Worm (Caenorhabditis elegans) whole organism, late embryonic: Measurements from ENCODE around the gene spin-3.

Experiments used
- C08G9.2 ChIP-seq: sonication (generic microtip); optimal IDR thresholded peaks from 2 replicates; lab custom pipeline; 2016; ENCODE audit warnings: mild to moderate bottlenecking, missing genetic modification characterization, moderate library complexity, missing compliant biosample characterization
- C38D4.7 ChIP-seq: fragments of 200-800 bp; sonication (Bioruptor generic); optimal IDR thresholded peaks from 2 replicates; lab custom pipeline; 2018; ENCODE audit warnings: mild to moderate bottlenecking, missing genetic modification characterization, moderate library complexity, missing compliant biosample characterization
- F13H6.1 ChIP-seq: sonication (generic microtip); optimal IDR thresholded peaks from 2 replicates; lab custom pipeline; 2016; ENCODE audit warnings: missing genetic modification characterization, missing compliant biosample characterization
- K02D7.2 ChIP-seq: sonication (generic microtip); optimal IDR thresholded peaks from 2 replicates; lab custom pipeline; 2017; ENCODE audit warnings: mild to moderate bottlenecking, missing genetic modification characterization, missing compliant biosample characterization
- K09A11.1 ChIP-seq: sonication (generic microtip); optimal IDR thresholded peaks from 2 replicates; lab custom pipeline; 2017; ENCODE audit warnings: antibody characterized with exemption, mild to moderate bottlenecking, missing genetic modification characterization, missing compliant biosample characterization; ENCODE audit not compliant: insufficient read depth
- T23F11.4 ChIP-seq: fragments of 200-800 bp; sonication (Bioruptor generic); optimal IDR thresholded peaks from 2 replicates; lab custom pipeline; 2018; ENCODE audit warnings: mild to moderate bottlenecking, missing genetic modification characterization, missing compliant biosample characterization
- Y22D7AL.16 ChIP-seq: sonication (generic microtip); optimal IDR thresholded peaks from 2 replicates; lab custom pipeline; 2016; ENCODE audit warnings: missing genetic modification characterization, missing compliant biosample characterization
- ahr-1 ChIP-seq: sonication (generic microtip); optimal IDR thresholded peaks from 2 replicates; lab custom pipeline; 2016; ENCODE audit warnings: missing genetic modification characterization, missing compliant biosample characterization
- ama-1 ChIP-seq: fragments of 150-350 bp; optimal IDR thresholded peaks from 2 replicates; lab custom pipeline; 2014
- ceh-14 ChIP-seq: sonication (generic microtip); optimal IDR thresholded peaks from 2 replicates; lab custom pipeline; 2016; ENCODE audit warnings: missing genotype, missing genetic modification characterization, missing compliant biosample characterization
- ceh-18 ChIP-seq: sonication (generic microtip); optimal IDR thresholded peaks from 2 replicates; lab custom pipeline; 2016; ENCODE audit warnings: missing genetic modification characterization, missing compliant biosample characterization
- ceh-2 ChIP-seq: sonication (generic microtip); optimal IDR thresholded peaks from 2 replicates; lab custom pipeline; 2016; ENCODE audit warnings: missing genotype, missing genetic modification characterization, missing compliant biosample characterization
- ceh-24 ChIP-seq: sonication (generic microtip); optimal IDR thresholded peaks from 2 replicates; lab custom pipeline; 2016; ENCODE audit warnings: mild to moderate bottlenecking, missing genetic modification characterization, missing compliant biosample characterization
- ceh-31 ChIP-seq: sonication (generic microtip); optimal IDR thresholded peaks from 2 replicates; lab custom pipeline; 2016; ENCODE audit warnings: missing genetic modification characterization, missing compliant biosample characterization
- ceh-34 ChIP-seq: sonication (generic microtip); optimal IDR thresholded peaks from 2 replicates; lab custom pipeline; 2016; ENCODE audit warnings: mild to moderate bottlenecking, missing genetic modification characterization, missing compliant biosample characterization
- ceh-45 ChIP-seq: fragments of 200-800 bp; sonication (Bioruptor generic); IDR thresholded peaks from 2 replicates; pipeline ENCODE4 v1.3.6; 2022; ENCODE audit warnings: missing genetic modification reagents, missing genetic modification characterization, missing compliant biosample characterization
- ceh-6 ChIP-seq: fragments of 200-800 bp; sonication (Bioruptor generic); optimal IDR thresholded peaks from 2 replicates; lab custom pipeline; 2018; ENCODE audit warnings: mild to moderate bottlenecking, missing genetic modification characterization, missing compliant biosample characterization
- ceh-9 ChIP-seq: sonication (generic microtip); optimal IDR thresholded peaks from 2 replicates; lab custom pipeline; 2016; ENCODE audit warnings: mild to moderate bottlenecking, missing genetic modification characterization, inconsistent platforms, missing compliant biosample characterization
- elt-2 ChIP-seq: sonication (generic microtip); optimal IDR thresholded peaks from 2 replicates; lab custom pipeline; 2016; ENCODE audit warnings: missing genetic modification reagents, missing genetic modification characterization, missing compliant biosample characterization
- elt-4 ChIP-seq: sonication (generic microtip); optimal IDR thresholded peaks from 2 replicates; lab custom pipeline; 2016; ENCODE audit warnings: missing genetic modification characterization, missing compliant biosample characterization
- ets-4 ChIP-seq: sonication (generic microtip); optimal IDR thresholded peaks from 2 replicates; lab custom pipeline; 2016; ENCODE audit warnings: missing genetic modification characterization, missing compliant biosample characterization
- eyg-1 ChIP-seq: sonication (generic microtip); optimal IDR thresholded peaks from 2 replicates; lab custom pipeline; 2016; ENCODE audit warnings: missing genotype, missing genetic modification characterization, missing compliant biosample characterization
- fax-1 ChIP-seq: sonication (generic microtip); optimal IDR thresholded peaks from 2 replicates; lab custom pipeline; 2016; ENCODE audit warnings: missing genotype, missing genetic modification characterization, missing compliant biosample characterization
- fkh-6 ChIP-seq: sonication (generic microtip); optimal IDR thresholded peaks from 2 replicates; lab custom pipeline; 2016; ENCODE audit warnings: missing genetic modification characterization, missing compliant biosample characterization
- gmeb-2 ChIP-seq: sonication (generic microtip); optimal IDR thresholded peaks from 2 replicates; lab custom pipeline; 2016; ENCODE audit warnings: missing genetic modification characterization, inconsistent platforms, missing compliant biosample characterization
- hlh-13 ChIP-seq: fragments of 200-800 bp; sonication (Bioruptor generic); optimal IDR thresholded peaks from 2 replicates; lab custom pipeline; 2018; ENCODE audit warnings: mild to moderate bottlenecking, missing genetic modification characterization, missing compliant biosample characterization
- hlh-15 ChIP-seq: sonication (generic microtip); optimal IDR thresholded peaks from 2 replicates; lab custom pipeline; 2016; ENCODE audit warnings: missing genetic modification characterization, missing compliant biosample characterization
- hlh-30 ChIP-seq: sonication (generic microtip); optimal IDR thresholded peaks from 2 replicates; lab custom pipeline; 2017; ENCODE audit warnings: antibody characterized with exemption, missing genetic modification characterization, missing compliant biosample characterization; ENCODE audit not compliant: insufficient read depth
- hlh-6 ChIP-seq: sonication (generic microtip); optimal IDR thresholded peaks from 2 replicates; lab custom pipeline; 2016; ENCODE audit warnings: missing genotype, missing genetic modification characterization, missing compliant biosample characterization
- lim-6 ChIP-seq: sonication (generic microtip); optimal IDR thresholded peaks from 2 replicates; lab custom pipeline; 2016; ENCODE audit warnings: missing genetic modification characterization, missing compliant biosample characterization
- lin-11 ChIP-seq: fragments of 200-800 bp; sonication (Bioruptor generic); optimal IDR thresholded peaks from 2 replicates; lab custom pipeline; 2018; ENCODE audit warnings: mild to moderate bottlenecking, missing genetic modification characterization, missing compliant biosample characterization
- madf-2 ChIP-seq: sonication (generic microtip); optimal IDR thresholded peaks from 2 replicates; lab custom pipeline; 2017; ENCODE audit warnings: missing genetic modification characterization, missing compliant biosample characterization
- mec-3 ChIP-seq: sonication (generic microtip); optimal IDR thresholded peaks from 2 replicates; lab custom pipeline; 2016; ENCODE audit warnings: borderline replicate concordance, missing genetic modification characterization, missing compliant biosample characterization
- nfya-1 ChIP-seq: sonication (generic microtip); optimal IDR thresholded peaks from 2 replicates; lab custom pipeline; 2017; ENCODE audit warnings: missing genetic modification characterization, mild to moderate bottlenecking, missing compliant biosample characterization, antibody characterized with exemption, moderate library complexity
- nhr-232 ChIP-seq: sonication (generic microtip); optimal IDR thresholded peaks from 2 replicates; lab custom pipeline; 2016; ENCODE audit warnings: missing genetic modification characterization, missing compliant biosample characterization
- npax-4 ChIP-seq: sonication (generic microtip); optimal IDR thresholded peaks from 2 replicates; lab custom pipeline; 2016; ENCODE audit warnings: missing genetic modification characterization, missing compliant biosample characterization
- pag-3 ChIP-seq: sonication (generic microtip); optimal IDR thresholded peaks from 2 replicates; lab custom pipeline; 2016; ENCODE audit warnings: missing compliant biosample characterization, missing genetic modification characterization, borderline replicate concordance
- pat-9 ChIP-seq: fragments of 200-800 bp; sonication (Bioruptor generic); optimal IDR thresholded peaks from 2 replicates; lab custom pipeline; 2018; ENCODE audit warnings: mild to moderate bottlenecking, missing genetic modification characterization, moderate library complexity, missing compliant biosample characterization
- pax-1 ChIP-seq: fragments of 150-350 bp; optimal IDR thresholded peaks from 2 replicates; lab custom pipeline; 2014; ENCODE audit warnings: missing biosample characterization, missing genetic modification characterization
- pha-2 ChIP-seq: sonication (generic microtip); optimal IDR thresholded peaks from 2 replicates; lab custom pipeline; 2017; ENCODE audit warnings: mild to moderate bottlenecking, missing genetic modification characterization, missing compliant biosample characterization
- pha-4 ChIP-seq: fragments of 150-350 bp; optimal IDR thresholded peaks from 2 replicates; lab custom pipeline; 2018; ENCODE audit warnings: missing biosample characterization, missing genetic modification reagents, missing genetic modification characterization
- pqm-1 ChIP-seq: sonication (generic microtip); optimal IDR thresholded peaks from 2 replicates; lab custom pipeline; 2016; ENCODE audit warnings: missing genetic modification characterization, missing compliant biosample characterization
- pros-1 ChIP-seq: fragments of 150-350 bp; optimal IDR thresholded peaks from 2 replicates; lab custom pipeline; 2014; ENCODE audit warnings: missing biosample characterization, missing genetic modification reagents, missing genetic modification characterization
- rnt-1 ChIP-seq: sonication (generic microtip); optimal IDR thresholded peaks from 2 replicates; lab custom pipeline; 2016; ENCODE audit warnings: missing genetic modification characterization, missing compliant biosample characterization
- sdc-2 ChIP-seq: sonication (generic microtip); optimal IDR thresholded peaks from 2 replicates; lab custom pipeline; 2016; ENCODE audit warnings: missing genotype, missing genetic modification characterization, missing compliant biosample characterization
- sox-2 ChIP-seq: fragments of 200-800 bp; sonication (Bioruptor generic); IDR thresholded peaks from 2 replicates; pipeline ENCODE4 v1.3.6; 2022; ENCODE audit warnings: missing genetic modification reagents, missing genetic modification characterization, missing compliant biosample characterization
- syd-9 ChIP-seq: sonication (generic microtip); optimal IDR thresholded peaks from 2 replicates; lab custom pipeline; 2016; ENCODE audit warnings: mild to moderate bottlenecking, missing genetic modification characterization, moderate library complexity, missing compliant biosample characterization
- ttx-3 ChIP-seq: sonication (generic microtip); optimal IDR thresholded peaks from 2 replicates; lab custom pipeline; 2016; ENCODE audit warnings: missing genetic modification reagents, missing genetic modification characterization, missing compliant biosample characterization
- unc-3 ChIP-seq, 2 experiments: fragments of 200-800 bp in 1 of 2; sonication (Bioruptor generic) in 1 of 2; sonication (generic microtip) in 1 of 2; conservative IDR thresholded peaks in 1 of 2; optimal IDR thresholded peaks in 1 of 2; 2 replicates each; pipeline versions ENCODE4 v1.3.6 to Lab custom; 2016 to 2022; ENCODE audit warnings: missing compliant biosample characterization in 2 of 2, missing genetic modification characterization in 2 of 2, missing genetic modification reagents in 1 of 2
- unc-42 ChIP-seq: sonication (generic microtip); optimal IDR thresholded peaks from 2 replicates; lab custom pipeline; 2016; ENCODE audit warnings: missing genotype, missing genetic modification characterization, missing compliant biosample characterization
- unc-86 ChIP-seq: sonication (generic microtip); optimal IDR thresholded peaks from 2 replicates; lab custom pipeline; 2016; ENCODE audit warnings: missing genetic modification characterization, missing compliant biosample characterization
- ztf-16 ChIP-seq: sonication (generic microtip); optimal IDR thresholded peaks from 2 replicates; lab custom pipeline; 2017; ENCODE audit warnings: missing genetic modification characterization, missing compliant biosample characterization

Gene spin-3

ce11 chrX:13121104-13121503 lies 8.9 kb upstream of the spin-3 start:
- TF ChIP-seq fkh-6 (peak; percentile 79), ceh-14 (peak; percentile 94), npax-4 (peak; percentile 56), pros-1 (tag; lab: Kevin White, UChicago) (peak; percentile 37), ceh-45 (GFP tag; lab: Robert Waterston, UW) (peak; percentile 95), F13H6.1 (tag; lab: Kevin White, UChicago) (peak; percentile 84), gmeb-2 (peak; percentile 92), fax-1 (tag; lab: Kevin White, UChicago) (peak; percentile 59), ceh-34 (tag; lab: Kevin White, UChicago) (peak; percentile 96), sdc-2 (tag; lab: Kevin White, UChicago) (peak; percentile 93), nfya-1 (tag; lab: Kevin White, UChicago) (peak; percentile 71), hlh-13 (GFP tag; lab: Kevin White, UChicago) (peak; percentile 87), elt-4 (tag; lab: Kevin White, UChicago) (no peak), sox-2 (GFP tag; lab: Robert Waterston, UW) (peak; percentile 93), ama-1 (lab: Kevin White, UChicago) (no peak), pag-3 (no peak), nhr-232 (tag; lab: Kevin White, UChicago) (peak; percentile 95), pax-1 (no peak), eyg-1 (tag; lab: Kevin White, UChicago) (peak; percentile 79), K02D7.2 (tag; lab: Kevin White, UChicago) (peak; percentile 90), pqm-1 (tag; lab: Kevin White, UChicago) (peak; percentile 43), pat-9 (peak; percentile 96), unc-3 (GFP tag; conservative IDR thresholded peaks at IDR 0.05; lab: Robert Waterston, UW) (peak; percentile 97), unc-3 (tag; optimal IDR thresholded peaks at IDR 0.05; lab: Kevin White, UChicago) (peak; percentile 62), ceh-31 (tag; lab: Kevin White, UChicago) (peak; percentile 86), unc-42 (tag; lab: Kevin White, UChicago) (peak; percentile 17), ceh-6 (GFP tag; lab: Kevin White, UChicago) (peak; percentile 95), rnt-1 (tag; lab: Kevin White, UChicago) (peak; percentile 49), ceh-9 (tag; lab: Kevin White, UChicago) (peak; percentile 89), ttx-3 (peak; percentile 93), ceh-18 (tag; lab: Kevin White, UChicago) (peak; percentile 61), pha-4 (tag; lab: Kevin White, UChicago) (no peak), C38D4.7 (GFP tag; lab: Kevin White, UChicago) (peak; percentile 91), ahr-1 (tag; lab: Kevin White, UChicago) (peak; percentile 65), ets-4 (tag; lab: Kevin White, UChicago) (peak; percentile 80), elt-2 (tag; lab: Kevin White, UChicago) (peak; percentile 97), mec-3 (tag; lab: Kevin White, UChicago) (no peak), C08G9.2 (peak; percentile 91), K09A11.1 (tag; lab: Kevin White, UChicago) (peak; percentile 89), T23F11.4 (GFP tag; lab: Kevin White, UChicago) (peak; percentile 83), unc-86 (tag; lab: Kevin White, UChicago) (peak; percentile 92), hlh-6 (tag; lab: Kevin White, UChicago) (peak; percentile 97), ceh-24 (tag; lab: Kevin White, UChicago) (peak; percentile 86), hlh-15 (tag; lab: Kevin White, UChicago) (peak; percentile 40), syd-9 (tag; lab: Kevin White, UChicago) (peak; percentile 75), ceh-2 (tag; lab: Kevin White, UChicago) (peak; percentile 83), pha-2 (tag; lab: Kevin White, UChicago) (peak; percentile 94), lin-11 (tag; lab: Kevin White, UChicago) (peak; percentile 92), madf-2 (tag; lab: Kevin White, UChicago) (peak; percentile 69), Y22D7AL.16 (tag; lab: Kevin White, UChicago) (peak; percentile 87), hlh-30 (tag; lab: Kevin White, UChicago) (peak; percentile 69), lim-6 (tag; lab: Kevin White, UChicago) (peak; percentile 86), ztf-16 (tag; lab: Kevin White, UChicago) (peak; percentile 87)
